Worm (Caenorhabditis elegans) whole organism, L1 larva: Measurements from ENCODE around the gene col-131.
A peak's percentile ranks its signal among the peaks of the same experiment; 100 is the strongest.

Experiments
- C34B4.2 ChIP-seq: sonication (generic microtip); optimal IDR thresholded peaks from 2 replicates; lab custom pipeline; 2017; ENCODE audit warnings: mild to moderate bottlenecking, missing genetic modification characterization, missing compliant biosample characterization
- F16B12.6 ChIP-seq: fragments of 150-350 bp; optimal IDR thresholded peaks from 2 replicates; lab custom pipeline; 2014; ENCODE audit warnings: missing biosample characterization, missing genetic modification characterization
- Y116A8C.19 ChIP-seq: sonication (generic microtip); optimal IDR thresholded peaks from 2 replicates; lab custom pipeline; 2016; ENCODE audit warnings: missing compliant biosample characterization, missing genetic modification characterization, borderline replicate concordance
- ama-1 ChIP-seq: fragments of 150-350 bp; optimal IDR thresholded peaks from 2 replicates; lab custom pipeline; 2014
- blmp-1 ChIP-seq: fragments of 150-350 bp; optimal IDR thresholded peaks from 2 replicates; lab custom pipeline; 2014; ENCODE audit warnings: missing biosample characterization, missing genetic modification characterization
- ceh-63 ChIP-seq: fragments of 200-800 bp; sonication (Bioruptor generic); optimal IDR thresholded peaks from 2 replicates; lab custom pipeline; 2018; ENCODE audit warnings: mild to moderate bottlenecking, missing genetic modification characterization, missing compliant biosample characterization
- ceh-8 ChIP-seq: fragments of 200-800 bp; sonication (Bioruptor generic); optimal IDR thresholded peaks from 2 replicates; lab custom pipeline; 2018; ENCODE audit warnings: mild to moderate bottlenecking, missing genetic modification characterization, moderate library complexity, missing compliant biosample characterization
- ceh-82 ChIP-seq, 3 experiments: fragments of 150-350 bp in 1 of 3; sonication (generic microtip) in 2 of 3; optimal IDR thresholded peaks; 2 replicates each; lab custom pipeline; 2014 to 2017; ENCODE audit warnings: missing biosample characterization in 3 of 3, missing genetic modification characterization in 3 of 3
- ceh-88 ChIP-seq: fragments of 200-800 bp; sonication (Bioruptor generic); IDR thresholded peaks from 2 replicates; pipeline ENCODE4 v1.3.6; 2022; ENCODE audit warnings: missing genetic modification characterization, missing compliant biosample characterization
- ceh-90 ChIP-seq: sonication (generic microtip); optimal IDR thresholded peaks from 2 replicates; lab custom pipeline; 2016; ENCODE audit warnings: missing genetic modification characterization, missing compliant biosample characterization
- ces-1 ChIP-seq: fragments of 150-350 bp; optimal IDR thresholded peaks from 2 replicates; lab custom pipeline; 2014; ENCODE audit warnings: missing biosample characterization, missing genetic modification reagents, missing genetic modification characterization
- dsc-1 ChIP-seq: sonication (generic microtip); optimal IDR thresholded peaks from 2 replicates; lab custom pipeline; 2016; ENCODE audit warnings: mild to moderate bottlenecking, missing genetic modification characterization, missing compliant biosample characterization
- egl-13 ChIP-seq: sonication (generic microtip); optimal IDR thresholded peaks from 2 replicates; lab custom pipeline; 2016; ENCODE audit warnings: missing genotype, missing genetic modification reagents, missing genetic modification characterization, missing compliant biosample characterization
- egl-27 ChIP-seq, 2 experiments: fragments of 150-350 bp in 1 of 2; sonication (generic microtip); optimal IDR thresholded peaks; 3 replicates each; lab custom pipeline; 2017 to 2018; ENCODE audit warnings: missing biosample characterization in 2 of 2, missing genetic modification characterization in 2 of 2, missing genetic modification reagents in 2 of 2
- ets-5 ChIP-seq: fragments of 200-800 bp; sonication (Bioruptor generic); IDR thresholded peaks from 2 replicates; pipeline ENCODE4 v1.3.6; 2022; ENCODE audit warnings: missing genetic modification characterization, missing compliant biosample characterization
- fkh-10 ChIP-seq: sonication (generic microtip); optimal IDR thresholded peaks from 2 replicates; lab custom pipeline; 2017; ENCODE audit warnings: missing biosample characterization, missing genetic modification reagents, missing genetic modification characterization
- fkh-8 ChIP-seq: sonication (generic microtip); optimal IDR thresholded peaks from 2 replicates; lab custom pipeline; 2016; ENCODE audit warnings: mild to moderate bottlenecking, missing genetic modification characterization, missing compliant biosample characterization
- fos-1 ChIP-seq: fragments of 150-350 bp; optimal IDR thresholded peaks from 2 replicates; lab custom pipeline; 2014; ENCODE audit warnings: missing biosample characterization, missing genetic modification characterization
- hlh-4 ChIP-seq: sonication (generic microtip); optimal IDR thresholded peaks from 2 replicates; lab custom pipeline; 2016; ENCODE audit warnings: mild to moderate bottlenecking, missing genetic modification characterization, missing compliant biosample characterization
- irx-1 ChIP-seq: sonication (generic microtip); optimal IDR thresholded peaks from 2 replicates; lab custom pipeline; 2016; ENCODE audit warnings: missing genetic modification characterization, missing compliant biosample characterization
- isw-1 ChIP-seq: fragments of 200-800 bp; sonication (Bioruptor generic); IDR thresholded peaks from 2 replicates; pipeline ENCODE4 v1.3.6; 2022; ENCODE audit warnings: missing genetic modification characterization, missing compliant biosample characterization
- lin-13 ChIP-seq: fragments of 150-350 bp; optimal IDR thresholded peaks from 2 replicates; lab custom pipeline; 2014; ENCODE audit warnings: missing biosample characterization, missing genetic modification reagents, missing genetic modification characterization
- lin-15B ChIP-seq: fragments of 150-350 bp; sonication (generic microtip); optimal IDR thresholded peaks from 3 replicates; lab custom pipeline; 2014; ENCODE audit warnings: missing biosample characterization, missing genetic modification characterization
- lin-39 ChIP-seq: fragments of 150-350 bp; optimal IDR thresholded peaks from 2 replicates; lab custom pipeline; 2014; ENCODE audit warnings: missing biosample characterization, missing genetic modification reagents, missing genetic modification characterization
- lsy-2 ChIP-seq, 2 experiments: fragments of 150-350 bp; optimal IDR thresholded peaks; 2 replicates each; lab custom pipeline; 2014; ENCODE audit warnings: missing biosample characterization in 2 of 2, missing genetic modification characterization in 2 of 2
- mdl-1 ChIP-seq, 2 experiments: fragments of 150-350 bp; optimal IDR thresholded peaks; 2 replicates each; lab custom pipeline; 2014 to 2017; ENCODE audit warnings: missing biosample characterization in 2 of 2, missing genetic modification characterization in 2 of 2, inconsistent platforms in 1 of 2
- nhr-11 ChIP-seq: fragments of 150-350 bp; optimal IDR thresholded peaks from 2 replicates; lab custom pipeline; 2014; ENCODE audit warnings: missing biosample characterization, missing genetic modification characterization
- nhr-12 ChIP-seq: sonication (generic microtip); optimal IDR thresholded peaks from 2 replicates; lab custom pipeline; 2017; ENCODE audit warnings: missing biosample characterization, missing genetic modification characterization
- nhr-19 ChIP-seq: fragments of 200-800 bp; sonication (Bioruptor generic); conservative IDR thresholded peaks from 2 replicates; pipeline ENCODE4 v1.3.6; 2022; ENCODE audit warnings: missing genetic modification characterization, missing compliant biosample characterization
- nhr-20 ChIP-seq: sonication (generic microtip); optimal IDR thresholded peaks from 2 replicates; lab custom pipeline; 2016; ENCODE audit warnings: mild to moderate bottlenecking, missing genetic modification characterization, missing compliant biosample characterization
- nhr-237 ChIP-seq: fragments of 150-350 bp; optimal IDR thresholded peaks from 2 replicates; lab custom pipeline; 2014; ENCODE audit warnings: missing biosample characterization, missing genetic modification characterization
- nhr-28 ChIP-seq: fragments of 150-350 bp; optimal IDR thresholded peaks from 2 replicates; lab custom pipeline; 2014; ENCODE audit warnings: missing biosample characterization, missing genetic modification characterization
- nhr-47 ChIP-seq: sonication (generic microtip); optimal IDR thresholded peaks from 2 replicates; lab custom pipeline; 2016; ENCODE audit warnings: mild to moderate bottlenecking, missing genetic modification characterization, moderate library complexity, missing compliant biosample characterization
- nhr-76 ChIP-seq: sonication (generic microtip); optimal IDR thresholded peaks from 2 replicates; lab custom pipeline; 2017; ENCODE audit warnings: missing biosample characterization, missing genetic modification characterization
- nhr-84 ChIP-seq: sonication (generic microtip); optimal IDR thresholded peaks from 2 replicates; lab custom pipeline; 2017; ENCODE audit warnings: missing biosample characterization, missing genetic modification characterization
- nhr-90 ChIP-seq: sonication (generic microtip); optimal IDR thresholded peaks from 2 replicates; lab custom pipeline; 2016; ENCODE audit warnings: mild to moderate bottlenecking, missing genetic modification characterization, missing compliant biosample characterization; ENCODE audit not compliant: poor library complexity
- pqm-1 ChIP-seq: sonication (generic microtip); optimal IDR thresholded peaks from 3 replicates; lab custom pipeline; 2017; ENCODE audit warnings: missing biosample characterization, missing genetic modification characterization
- rnt-1 ChIP-seq: sonication (generic microtip); optimal IDR thresholded peaks from 2 replicates; lab custom pipeline; 2016; ENCODE audit warnings: mild to moderate bottlenecking, missing genetic modification characterization, moderate library complexity, missing compliant biosample characterization
- skn-1 ChIP-seq: fragments of 150-350 bp; optimal IDR thresholded peaks from 2 replicates; lab custom pipeline; 2014; ENCODE audit warnings: missing biosample characterization, missing genetic modification characterization
- snu-23 ChIP-seq: sonication (generic microtip); optimal IDR thresholded peaks from 2 replicates; lab custom pipeline; 2016; ENCODE audit warnings: missing genetic modification characterization, missing compliant biosample characterization
- sptf-1 ChIP-seq: fragments of 150-350 bp; optimal IDR thresholded peaks from 2 replicates; lab custom pipeline; 2014; ENCODE audit warnings: missing biosample characterization, missing genetic modification characterization
- swsn-7 ChIP-seq: sonication (generic microtip); optimal IDR thresholded peaks from 2 replicates; lab custom pipeline; 2016; ENCODE audit warnings: missing genetic modification characterization, missing compliant biosample characterization
- tbx-2 ChIP-seq: sonication (generic microtip); optimal IDR thresholded peaks from 2 replicates; lab custom pipeline; 2016; ENCODE audit warnings: missing genetic modification characterization, missing compliant biosample characterization
- tlp-1 ChIP-seq: fragments of 150-350 bp; optimal IDR thresholded peaks from 2 replicates; lab custom pipeline; 2014; ENCODE audit warnings: missing biosample characterization, missing genetic modification characterization
- unc-130 ChIP-seq: fragments of 150-350 bp; optimal IDR thresholded peaks from 2 replicates; lab custom pipeline; 2017; ENCODE audit warnings: missing biosample characterization, missing genetic modification characterization, inconsistent platforms
- unc-30 ChIP-seq: sonication (generic microtip); optimal IDR thresholded peaks from 2 replicates; lab custom pipeline; 2017; ENCODE audit warnings: missing biosample characterization, missing genetic modification characterization
- unc-62 ChIP-seq: fragments of 150-350 bp; optimal IDR thresholded peaks from 2 replicates; lab custom pipeline; 2014; ENCODE audit warnings: missing biosample characterization, missing genetic modification reagents, missing genetic modification characterization
- unc-98 ChIP-seq: fragments of 200-800 bp; sonication (Bioruptor generic); IDR thresholded peaks from 2 replicates; pipeline ENCODE4 v1.3.6; 2022; ENCODE audit warnings: missing genetic modification characterization, missing compliant biosample characterization
- vab-15 ChIP-seq: sonication (generic microtip); optimal IDR thresholded peaks from 2 replicates; lab custom pipeline; 2017; ENCODE audit warnings: missing genotype, mild to moderate bottlenecking, missing genetic modification characterization, missing compliant biosample characterization
- zag-1 ChIP-seq: fragments of 150-350 bp; optimal IDR thresholded peaks from 2 replicates; lab custom pipeline; 2014; ENCODE audit warnings: missing biosample characterization, missing genetic modification characterization
- zip-4 ChIP-seq: fragments of 200-800 bp; sonication (Bioruptor generic); optimal IDR thresholded peaks from 2 replicates; lab custom pipeline; 2018; ENCODE audit warnings: mild to moderate bottlenecking, missing genetic modification characterization, moderate library complexity, missing compliant biosample characterization
- ztf-11 ChIP-seq, 2 experiments: sonication (generic microtip); optimal IDR thresholded peaks; 2 replicates each; lab custom pipeline; 2016 to 2017; ENCODE audit warnings: missing genetic modification characterization in 2 of 2, missing biosample characterization in 1 of 2, missing compliant biosample characterization in 1 of 2
- ztf-4 ChIP-seq: fragments of 150-350 bp; optimal IDR thresholded peaks from 2 replicates; lab custom pipeline; 2014; ENCODE audit warnings: missing biosample characterization, missing genetic modification characterization

col-131 gene

ce11 chrIV:13110876-13111275 lies 43.8 kb upstream of the col-131 start (continued):
- TF ChIP-seq lin-15B (no peak), irx-1 (no peak), nhr-20 (peak; percentile 19)
- TF ChIP-seq, all 84 proteins: peak for 8

DNA sequence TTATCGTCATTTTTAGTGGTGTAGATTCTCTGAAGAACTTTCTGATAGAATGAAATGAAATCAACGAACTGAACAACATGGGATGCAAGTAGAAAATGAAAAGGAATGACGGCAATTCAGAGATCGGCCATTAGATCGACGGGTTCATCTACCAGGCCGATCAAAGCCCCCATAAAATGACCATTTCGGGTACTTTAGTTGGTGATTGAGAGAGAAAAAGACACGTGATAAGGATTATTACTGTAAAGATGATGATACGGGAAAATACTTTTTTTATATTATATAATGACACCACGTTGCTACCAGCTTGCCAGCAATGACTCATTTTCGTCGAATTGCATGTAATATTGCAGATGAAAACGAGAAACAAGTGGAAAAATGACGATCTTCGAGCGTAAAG lies 42.7 kb upstream of the col-131 start, which contains the start of gene best-1:
TSS of gene best-1 (minus strand) at position 29 of the 400 bp plus-strand sequence.
- TF ChIP-seq unc-30 (tag; lab: Kevin White, UChicago), result no peak
- no peak for TF ChIP-seq nhr-47 (tag; lab: Kevin White, UChicago)
- TF ChIP-seq lsy-2 (tag; optimal IDR thresholded peaks at IDR 0.05; lab: Kevin White, UChicago), result peak in 1 of 2 experiments; percentile 54
- TF ChIP-seq ceh-90 (tag; lab: Kevin White, UChicago), result no peak
- TF ChIP-seq tlp-1 (tag; lab: Kevin White, UChicago), result no peak
- peak; percentile 25 for TF ChIP-seq snu-23 (GFP tag; lab: Kevin White, UChicago)
- TF ChIP-seq fkh-10 (GFP tag; lab: Kevin White, UChicago), result no peak
- TF ChIP-seq rnt-1 (tag; lab: Kevin White, UChicago), result no peak
- TF ChIP-seq nhr-237 (tag; lab: Kevin White, UChicago), result no peak
- TF ChIP-seq ceh-82 (tag; optimal IDR thresholded peaks at IDR 0.05; lab: Kevin White, UChicago), result no peak
- TF ChIP-seq unc-98, result no peak
- no peak for TF ChIP-seq sptf-1
- no peak for TF ChIP-seq ceh-63 (GFP tag; lab: Kevin White, UChicago)
- TF ChIP-seq nhr-76 (tag; lab: Kevin White, UChicago), result no peak
- peak; percentile 73 for TF ChIP-seq blmp-1 (tag; lab: Kevin White, UChicago)
- no peak for TF ChIP-seq dsc-1
- TF ChIP-seq unc-130 (tag; lab: Kevin White, UChicago), result peak; percentile 22
- TF ChIP-seq C34B4.2 (tag; lab: Kevin White, UChicago), result no peak
- TF ChIP-seq ztf-11 (tag; optimal IDR thresholded peaks at IDR 0.05; lab: Kevin White, UChicago), result no peak
- TF ChIP-seq nhr-90 (tag; lab: Kevin White, UChicago), result peak; percentile 55
- TF ChIP-seq vab-15 (tag; lab: Kevin White, UChicago), result no peak
- TF ChIP-seq nhr-12 (tag; lab: Kevin White, UChicago), result no peak
- TF ChIP-seq ceh-8 (GFP tag; lab: Kevin White, UChicago), result no peak
- no peak for TF ChIP-seq irx-1
- TF ChIP-seq unc-62, result no peak
- TF ChIP-seq ces-1 (GFP tag; lab: Kevin White, UChicago), result no peak
- no peak for TF ChIP-seq egl-13
- no peak for TF ChIP-seq nhr-28
- no peak for TF ChIP-seq ceh-88
- TF ChIP-seq nhr-19 (GFP tag; lab: Robert Waterston, UW), result peak; percentile 46; the same call in 1 of the 2 replicates
- TF ChIP-seq zag-1 (tag; lab: Kevin White, UChicago), result no peak
- no peak for TF ChIP-seq swsn-7
- no peak for TF ChIP-seq fos-1 (tag; lab: Kevin White, UChicago)
- TF ChIP-seq ztf-4, result no peak
- no peak for TF ChIP-seq F16B12.6 (tag; lab: Kevin White, UChicago)
- TF ChIP-seq ama-1 (lab: Kevin White, UChicago), result no peak
- no peak for TF ChIP-seq zip-4 (GFP tag; lab: Kevin White, UChicago)
- no peak for TF ChIP-seq tbx-2 (tag; lab: Kevin White, UChicago)
- TF ChIP-seq nhr-11, result no peak
- no peak for TF ChIP-seq hlh-4 (tag; lab: Kevin White, UChicago)
- TF ChIP-seq ets-5, result no peak
- TF ChIP-seq pqm-1 (tag; lab: Kevin White, UChicago), result no peak
- TF ChIP-seq isw-1 (GFP tag; lab: Robert Waterston, UW), result no peak
- TF ChIP-seq fkh-8 (tag; lab: Kevin White, UChicago), result no peak
- TF ChIP-seq lin-39, result no peak
- TF ChIP-seq Y116A8C.19 (tag; lab: Kevin White, UChicago), result no peak
- no peak for TF ChIP-seq nhr-84
- no peak for TF ChIP-seq lin-13 (GFP tag; lab: Kevin White, UChicago)
- TF ChIP-seq mdl-1 (tag; optimal IDR thresholded peaks at IDR 0.05; lab: Kevin White, UChicago), result peak in 1 of 2 experiments; percentile 49
- no peak for TF ChIP-seq egl-27 (tag; optimal IDR thresholded peaks at IDR 0.05; lab: Kevin White, UChicago)
- TF ChIP-seq lin-15B, result no peak
- TF ChIP-seq skn-1, result no peak
